Fruit fly (Drosophila melanogaster) whole organism, embryonic: ENCODE results near the gene dgt1.

ENCODE experiments used
- Atf-2 ChIP-seq: fragments of 200-800 bp; sonication (Bioruptor generic); optimal IDR thresholded peaks from 2 replicates; lab custom pipeline; 2016; ENCODE audit warnings: missing biosample characterization, missing genetic modification characterization
- CG1024 ChIP-seq: fragments of 200-800 bp; sonication (Bioruptor generic); IDR thresholded peaks from 2 replicates; pipeline ENCODE4 v1.3.6; 2022; ENCODE audit warnings: missing biosample characterization, missing genetic modification characterization
- CG10431 ChIP-seq: fragments of 200-800 bp; sonication (Bioruptor generic); optimal IDR thresholded peaks from 3 replicates; lab custom pipeline; 2018; ENCODE audit warnings: missing biosample characterization, mild to moderate bottlenecking, missing genetic modification characterization
- CG11085 ChIP-seq: fragments of 200-800 bp; sonication (Bioruptor generic); IDR thresholded peaks from 2 replicates; pipeline ENCODE4 v1.3.6; 2022; ENCODE audit warnings: missing biosample characterization, missing genetic modification characterization
- CG13624 ChIP-seq: fragments of 200-800 bp; sonication (Bioruptor generic); optimal IDR thresholded peaks from 2 replicates; lab custom pipeline; 2016; ENCODE audit warnings: missing biosample characterization, missing genetic modification characterization
- CG14441 ChIP-seq: fragments of 200-800 bp; sonication (Bioruptor generic); IDR thresholded peaks from 2 replicates; pipeline ENCODE4 v1.3.6; 2022; ENCODE audit warnings: missing biosample characterization, missing genetic modification characterization
- CG15696 ChIP-seq: fragments of 200-800 bp; sonication (Bioruptor generic); optimal IDR thresholded peaks from 2 replicates; lab custom pipeline; 2019; ENCODE audit warnings: missing biosample characterization, mild to moderate bottlenecking, missing genetic modification characterization, moderate library complexity
- CG17361 ChIP-seq: fragments of 200-800 bp; sonication (Bioruptor generic); IDR thresholded peaks from 3 replicates; pipeline ENCODE4 v1.3.6; 2022; ENCODE audit warnings: missing biosample characterization, missing genetic modification characterization
- CG1832 ChIP-seq: fragments of 200-800 bp; sonication (Bioruptor generic); optimal IDR thresholded peaks from 2 replicates; lab custom pipeline; 2017; ENCODE audit warnings: missing biosample characterization, mild to moderate bottlenecking, missing genetic modification characterization, inconsistent platforms
- CG2712 ChIP-seq: fragments of 200-800 bp; optimal IDR thresholded peaks from 3 replicates; lab custom pipeline; 2019; ENCODE audit warnings: missing biosample characterization, mild to moderate bottlenecking, missing genetic modification characterization, moderate library complexity
- CG31388 ChIP-seq: fragments of 200-800 bp; sonication (Bioruptor generic); optimal IDR thresholded peaks from 2 replicates; lab custom pipeline; 2016; ENCODE audit warnings: missing biosample characterization, missing genetic modification characterization
- CG32532 ChIP-seq: fragments of 200-800 bp; sonication (Bioruptor generic); IDR thresholded peaks from 2 replicates; pipeline ENCODE4 v1.3.6; 2022; ENCODE audit warnings: missing biosample characterization, missing genetic modification characterization
- CG4707 ChIP-seq: fragments of 200-800 bp; sonication (Bioruptor generic); optimal IDR thresholded peaks from 2 replicates; lab custom pipeline; 2018; ENCODE audit warnings: missing biosample characterization, mild to moderate bottlenecking, missing genetic modification characterization, moderate library complexity
- CG6683 ChIP-seq: fragments of 200-800 bp; sonication (Bioruptor generic); optimal IDR thresholded peaks from 2 replicates; lab custom pipeline; 2017; ENCODE audit warnings: missing biosample characterization, mild to moderate bottlenecking, missing genetic modification characterization, missing genetic modification reagents
- CG7928 ChIP-seq: fragments of 200-800 bp; sonication (Bioruptor generic); optimal IDR thresholded peaks from 2 replicates; lab custom pipeline; 2017; ENCODE audit warnings: missing biosample characterization, mild to moderate bottlenecking, missing genetic modification characterization
- CG8388 ChIP-seq: fragments of 200-800 bp; sonication (Bioruptor generic); optimal IDR thresholded peaks from 2 replicates; lab custom pipeline; 2019; ENCODE audit warnings: missing biosample characterization, mild to moderate bottlenecking, missing genetic modification characterization, moderate library complexity
- CG9437 ChIP-seq: fragments of 200-800 bp; sonication (Bioruptor generic); optimal IDR thresholded peaks from 2 replicates; lab custom pipeline; 2018; ENCODE audit warnings: missing biosample characterization, mild to moderate bottlenecking, missing genetic modification characterization
- Dip3 ChIP-seq: fragments of 200-800 bp; sonication (Bioruptor generic); optimal IDR thresholded peaks from 3 replicates; lab custom pipeline; 2016; ENCODE audit warnings: missing biosample characterization, missing genetic modification characterization
- E2f1 ChIP-seq: fragments of 200-800 bp; sonication (Bioruptor generic); IDR thresholded peaks from 2 replicates; pipeline ENCODE4 v1.3.6; 2022; ENCODE audit warnings: missing biosample characterization, missing genetic modification characterization
- H15 ChIP-seq: fragments of 200-800 bp; sonication (Bioruptor generic); IDR thresholded peaks from 3 replicates; pipeline ENCODE4 v1.3.6; 2022; ENCODE audit warnings: missing biosample characterization, missing genetic modification characterization
- HLH3B ChIP-seq: fragments of 200-800 bp; sonication (Bioruptor generic); IDR thresholded peaks from 2 replicates; pipeline ENCODE4 v1.3.6; 2022; ENCODE audit warnings: missing biosample characterization, missing genetic modification characterization
- HLH54F ChIP-seq: fragments of 200-800 bp; sonication (Bioruptor generic); optimal IDR thresholded peaks from 3 replicates; lab custom pipeline; 2016; ENCODE audit warnings: missing biosample characterization, missing genetic modification characterization
- HLHmδ ChIP-seq: fragments of 200-800 bp; sonication (Bioruptor generic); optimal IDR thresholded peaks from 2 replicates; lab custom pipeline; 2018; ENCODE audit warnings: missing biosample characterization, mild to moderate bottlenecking, missing genetic modification characterization, moderate library complexity
- Hey ChIP-seq: fragments of 200-800 bp; sonication (Bioruptor generic); optimal IDR thresholded peaks from 3 replicates; lab custom pipeline; 2018; ENCODE audit warnings: missing biosample characterization, mild to moderate bottlenecking, missing genetic modification characterization
- HmgD ChIP-seq: fragments of 200-800 bp; sonication (Bioruptor generic); optimal IDR thresholded peaks from 3 replicates; lab custom pipeline; 2016; ENCODE audit warnings: missing biosample characterization, missing genetic modification characterization
- Hmx ChIP-seq: fragments of 200-800 bp; sonication (Bioruptor generic); optimal IDR thresholded peaks from 2 replicates; lab custom pipeline; 2016; ENCODE audit warnings: missing biosample characterization, missing genetic modification characterization
- Jarid2 ChIP-seq: fragments of 200-800 bp; sonication (Bioruptor generic); optimal IDR thresholded peaks from 3 replicates; lab custom pipeline; 2017; ENCODE audit warnings: mild to moderate bottlenecking, missing biosample characterization, missing genetic modification reagents, missing genetic modification characterization
- NC2α ChIP-seq: fragments of 200-800 bp; sonication (Bioruptor generic); optimal IDR thresholded peaks from 2 replicates; lab custom pipeline; 2016; ENCODE audit warnings: missing biosample characterization, missing genetic modification characterization
- Nf-YA ChIP-seq: fragments of 200-800 bp; sonication (Bioruptor generic); IDR thresholded peaks from 2 replicates; pipeline ENCODE4 v1.3.6; 2022; ENCODE audit warnings: missing biosample characterization, missing genetic modification characterization
- Opbp ChIP-seq: fragments of 200-800 bp; sonication (Bioruptor generic); IDR thresholded peaks from 3 replicates; pipeline ENCODE4 v1.3.6; 2022; ENCODE audit warnings: missing biosample characterization, missing genetic modification characterization; ENCODE audit not compliant: partially characterized antibody
- Spps ChIP-seq: fragments of 200-800 bp; sonication (Bioruptor generic); optimal IDR thresholded peaks from 2 replicates; lab custom pipeline; 2018; ENCODE audit warnings: missing biosample characterization, mild to moderate bottlenecking, missing genetic modification characterization
- Usf ChIP-seq: fragments of 200-800 bp; sonication (Bioruptor generic); optimal IDR thresholded peaks from 2 replicates; lab custom pipeline; 2017; ENCODE audit warnings: missing genotype, missing biosample characterization, missing genetic modification characterization
- Xrp1 ChIP-seq: fragments of 200-800 bp; sonication (Bioruptor generic); IDR thresholded peaks from 2 replicates; pipeline ENCODE4 v1.3.6; 2022; ENCODE audit warnings: missing biosample characterization, missing genetic modification characterization
- ase ChIP-seq: fragments of 200-800 bp; sonication (Bioruptor generic); IDR thresholded peaks from 3 replicates; pipeline ENCODE4 v1.3.6; 2022; ENCODE audit warnings: missing biosample characterization, missing genetic modification characterization
- bigmax ChIP-seq: fragments of 200-800 bp; sonication (Bioruptor generic); optimal IDR thresholded peaks from 2 replicates; lab custom pipeline; 2018; ENCODE audit warnings: missing biosample characterization, mild to moderate bottlenecking, missing genetic modification characterization
- dati ChIP-seq: fragments of 200-800 bp; sonication (Bioruptor generic); IDR thresholded peaks from 2 replicates; pipeline ENCODE4 v1.3.6; 2022; ENCODE audit warnings: missing biosample characterization, missing genetic modification characterization
- dimm ChIP-seq: fragments of 200-800 bp; sonication (Bioruptor generic); IDR thresholded peaks from 2 replicates; pipeline ENCODE4 v1.3.6; 2022; ENCODE audit warnings: missing biosample characterization, missing genetic modification characterization
- ewg ChIP-seq: fragments of 200-800 bp; sonication (Bioruptor generic); optimal IDR thresholded peaks from 3 replicates; lab custom pipeline; 2017; ENCODE audit warnings: mild to moderate bottlenecking, missing biosample characterization, missing genetic modification reagents, missing genetic modification characterization
- hb ChIP-seq: fragments of 200-800 bp; sonication (Bioruptor generic); IDR thresholded peaks from 3 replicates; pipeline ENCODE4 v1.3.6; 2022; ENCODE audit warnings: missing biosample characterization, missing genetic modification characterization; ENCODE audit not compliant: partially characterized antibody
- ind ChIP-seq: fragments of 200-800 bp; sonication (Bioruptor generic); optimal IDR thresholded peaks from 3 replicates; lab custom pipeline; 2016; ENCODE audit warnings: missing biosample characterization, missing genetic modification characterization
- insv ChIP-seq, 2 experiments: fragments of 200-800 bp; sonication (Bioruptor generic); optimal IDR thresholded peaks; 3 replicates each; lab custom pipeline; 2016 to 2018; ENCODE audit warnings: missing biosample characterization in 2 of 2, missing genetic modification characterization in 2 of 2
- lab ChIP-seq: fragments of 200-800 bp; sonication (Bioruptor generic); optimal IDR thresholded peaks from 3 replicates; lab custom pipeline; 2017; ENCODE audit warnings: missing biosample characterization, missing genetic modification characterization, mild to moderate bottlenecking, moderate library complexity, missing genetic modification reagents
- lilli ChIP-seq: fragments of 200-800 bp; sonication (Bioruptor generic); optimal IDR thresholded peaks from 3 replicates; lab custom pipeline; 2016; ENCODE audit warnings: missing biosample characterization, missing genetic modification characterization
- mld ChIP-seq: fragments of 200-800 bp; sonication (Bioruptor generic); IDR thresholded peaks from 3 replicates; pipeline ENCODE4 v1.3.6; 2022; ENCODE audit warnings: missing biosample characterization, missing genetic modification characterization; ENCODE audit not compliant: partially characterized antibody
- onecut ChIP-seq: fragments of 200-800 bp; sonication (Bioruptor generic); IDR thresholded peaks from 2 replicates; pipeline ENCODE4 v1.3.6; 2022; ENCODE audit warnings: missing biosample characterization, missing genetic modification characterization
- ranshi ChIP-seq: fragments of 200-800 bp; sonication (Bioruptor generic); IDR thresholded peaks from 2 replicates; pipeline ENCODE4 v1.3.6; 2022; ENCODE audit warnings: missing biosample characterization, missing genetic modification characterization
- row ChIP-seq: fragments of 200-800 bp; sonication (Bioruptor generic); IDR thresholded peaks from 3 replicates; pipeline ENCODE4 v1.3.6; 2022; ENCODE audit warnings: missing biosample characterization, missing genetic modification characterization
- slbo ChIP-seq: fragments of 200-800 bp; sonication (Bioruptor generic); IDR thresholded peaks from 2 replicates; pipeline ENCODE4 v1.3.6; 2022; ENCODE audit warnings: missing biosample characterization, missing genetic modification characterization
- yki ChIP-seq: fragments of >200 bp; optimal IDR thresholded peaks from 3 replicates; lab custom pipeline; 2018

dgt1 gene

dm6 chr3R:29857228-29857627, at the start of gene dgt1 (continued):
- TF ChIP-seq CG13624: no peak
- TF ChIP-seq ase (GFP tag; lab: Robert Waterston, UW): no peak
- TF ChIP-seq Nf-YA (GFP tag; lab: Robert Waterston, UW): no peak
- TF ChIP-seq hb: no peak
- no peak for TF ChIP-seq Hmx (GFP tag; lab: Kevin White, UChicago)
- TF ChIP-seq NC2α (GFP tag; lab: Kevin White, UChicago): no peak
- no peak for TF ChIP-seq HLH54F (GFP tag; lab: Kevin White, UChicago)
- no peak for TF ChIP-seq slbo (GFP tag; lab: Robert Waterston, UW)
- no peak for TF ChIP-seq ewg (GFP tag; lab: Kevin White, UChicago)
- TF ChIP-seq CG1024 (GFP tag; lab: Robert Waterston, UW): no peak
- no peak for TF ChIP-seq CG10431 (GFP tag; lab: Kevin White, UChicago)
- TF ChIP-seq H15 (GFP tag; lab: Robert Waterston, UW): no peak
- no peak for TF ChIP-seq ranshi
- TF ChIP-seq lilli (GFP tag; lab: Kevin White, UChicago): no peak
- no peak for TF ChIP-seq Spps (tag; lab: Kevin White, UChicago)
- TF ChIP-seq Atf-2 (GFP tag; lab: Kevin White, UChicago): no peak
- TF ChIP-seq CG31388 (GFP tag; lab: Kevin White, UChicago): no peak
- TF ChIP-seq lab (GFP tag; lab: Kevin White, UChicago): no peak
- TF ChIP-seq CG11085 (GFP tag; lab: Robert Waterston, UW): no peak
- TF ChIP-seq CG32532 (GFP tag; lab: Robert Waterston, UW): no peak
- no peak for TF ChIP-seq CG14441 (GFP tag; lab: Robert Waterston, UW)
- no peak for TF ChIP-seq CG15696
- no peak for TF ChIP-seq dati (GFP tag; lab: Robert Waterston, UW)
- TF ChIP-seq HLH3B (GFP tag; lab: Robert Waterston, UW): no peak
- no peak for TF ChIP-seq Dip3 (GFP tag; lab: Kevin White, UChicago)
- no peak for TF ChIP-seq row (GFP tag; lab: Robert Waterston, UW)
- TF ChIP-seq ind (GFP tag; lab: Kevin White, UChicago): no peak
- no peak for TF ChIP-seq Usf
- TF ChIP-seq insv (GFP tag; optimal IDR thresholded peaks at IDR 0.05; lab: Kevin White, UChicago): peak in 1 of 2 experiments; percentile 56
- no peak for TF ChIP-seq yki
- no peak for TF ChIP-seq dimm (GFP tag; lab: Robert Waterston, UW)
- peak; percentile 90 for TF ChIP-seq bigmax (GFP tag; lab: Kevin White, UChicago)
- TF ChIP-seq CG17361 (GFP tag; lab: Robert Waterston, UW): no peak
- no peak for TF ChIP-seq mld (GFP tag; lab: Robert Waterston, UW)
- TF ChIP-seq CG7928: no peak
- TF ChIP-seq onecut (GFP tag; lab: Robert Waterston, UW): no peak
- TF ChIP-seq HLHmδ (GFP tag; lab: Kevin White, UChicago): no peak
- no peak for TF ChIP-seq Xrp1 (GFP tag; lab: Robert Waterston, UW)
- TF ChIP-seq CG2712: no peak
- TF ChIP-seq Hey: no peak
- no peak for TF ChIP-seq CG9437 (GFP tag; lab: Kevin White, UChicago)
- peak; percentile 5 for TF ChIP-seq HmgD (GFP tag; lab: Kevin White, UChicago)
- no peak for TF ChIP-seq CG4707 (GFP tag; lab: Kevin White, UChicago)
- no peak for TF ChIP-seq Jarid2 (GFP tag; lab: Kevin White, UChicago)
- TF ChIP-seq E2f1: no peak
- no peak for TF ChIP-seq CG8388 (GFP tag; lab: Kevin White, UChicago)
- peak; percentile 58; the same call in 1 of the 3 replicates for TF ChIP-seq Opbp (GFP tag; lab: Robert Waterston, UW)
- TF ChIP-seq CG1832 (GFP tag; lab: Kevin White, UChicago): no peak
- no peak for TF ChIP-seq CG6683 (GFP tag; lab: Kevin White, UChicago)
